Worm (Caenorhabditis elegans) whole organism, early embryonic: Measurements from ENCODE around the gene btb-8.

Experiments
- ama-1 ChIP-seq: fragments of 150-350 bp; optimal IDR thresholded peaks from 2 replicates; lab custom pipeline; 2014
- hmg-4 ChIP-seq: fragments of 200-800 bp; sonication (Bioruptor generic); optimal IDR thresholded peaks from 2 replicates; lab custom pipeline; 2018; ENCODE audit warnings: mild to moderate bottlenecking, missing genetic modification characterization, missing compliant biosample characterization
- hnd-1 ChIP-seq: sonication (generic microtip); optimal IDR thresholded peaks from 2 replicates; lab custom pipeline; 2016; ENCODE audit warnings: missing genetic modification characterization, missing compliant biosample characterization
- sea-1 ChIP-seq: fragments of 200-800 bp; sonication (Bioruptor generic); conservative IDR thresholded peaks from 2 replicates; pipeline ENCODE4 v1.3.6; 2022; ENCODE audit warnings: missing genetic modification characterization, missing compliant biosample characterization

ce11 chrII:1695861-1696260 is 26.7 kb upstream of the btb-8 start, which contains the start of gene F58E1.13:
- no peak for TF ChIP-seq sea-1 (GFP tag; lab: Robert Waterston, UW)
- no peak for TF ChIP-seq hmg-4 (GFP tag; lab: Kevin White, UChicago)
- TF ChIP-seq hnd-1 = no peak
- no peak for TF ChIP-seq ama-1 (lab: Kevin White, UChicago)
